Worm (Caenorhabditis elegans): ENCODE measurements around the gene lgc-23.

DNA sequence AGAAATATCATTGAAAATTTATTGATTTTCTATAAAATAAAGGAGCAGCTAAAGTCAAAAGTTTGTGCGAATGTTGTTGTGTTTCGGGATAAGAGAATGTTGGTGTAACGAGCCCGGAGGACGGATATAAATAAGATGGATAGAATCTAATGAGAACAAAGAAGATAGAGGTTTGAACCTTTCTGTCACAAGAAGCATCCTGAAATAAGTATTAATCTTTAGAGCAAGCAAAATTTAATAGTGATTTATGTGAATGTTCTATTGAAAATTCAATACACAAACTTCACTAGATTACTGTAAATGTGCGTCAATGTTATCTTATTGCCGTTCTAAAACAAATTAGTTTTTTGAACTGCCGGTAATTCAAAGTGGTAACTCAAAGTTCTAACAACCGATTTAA lies 38.7 kb downstream of the lgc-23 start, which contains the start of gene W03G11.3:
- no peak for TF ChIP-seq lin-13 (GFP tag; optimal IDR thresholded peaks at IDR 0.05)
- TF ChIP-seq nhr-237 (tag; optimal IDR thresholded peaks at IDR 0.05) = no peak
- TF ChIP-seq mbf-1 (tag; optimal IDR thresholded peaks at IDR 0.05) = no peak
- TF ChIP-seq ztf-1 (GFP tag; conservative IDR thresholded peaks at IDR 0.05) = no peak
- no peak for TF ChIP-seq unc-62 (GFP tag; optimal IDR thresholded peaks at IDR 0.05)
- TF ChIP-seq elt-3 (tag; optimal IDR thresholded peaks at IDR 0.05) = no peak
- TF ChIP-seq ama-1 (optimal IDR thresholded peaks at IDR 0.05) = no peak
- TF ChIP-seq ceh-82 (tag; optimal IDR thresholded peaks at IDR 0.05) = no peak
- no peak for TF ChIP-seq zag-1 (tag; optimal IDR thresholded peaks at IDR 0.05)
- no peak for TF ChIP-seq unc-39 (tag; optimal IDR thresholded peaks at IDR 0.05)
- TF ChIP-seq nhr-23 (tag; optimal IDR thresholded peaks at IDR 0.05) = no peak
- no peak for TF ChIP-seq ztf-4 (tag; optimal IDR thresholded peaks at IDR 0.05)
- TF ChIP-seq nhr-77 (tag; optimal IDR thresholded peaks at IDR 0.05) = no peak
- no peak for TF ChIP-seq C34F6.9 (tag; optimal IDR thresholded peaks at IDR 0.05)
